Worm (Caenorhabditis elegans): ENCODE results near the gene K02E11.6.

DNA sequence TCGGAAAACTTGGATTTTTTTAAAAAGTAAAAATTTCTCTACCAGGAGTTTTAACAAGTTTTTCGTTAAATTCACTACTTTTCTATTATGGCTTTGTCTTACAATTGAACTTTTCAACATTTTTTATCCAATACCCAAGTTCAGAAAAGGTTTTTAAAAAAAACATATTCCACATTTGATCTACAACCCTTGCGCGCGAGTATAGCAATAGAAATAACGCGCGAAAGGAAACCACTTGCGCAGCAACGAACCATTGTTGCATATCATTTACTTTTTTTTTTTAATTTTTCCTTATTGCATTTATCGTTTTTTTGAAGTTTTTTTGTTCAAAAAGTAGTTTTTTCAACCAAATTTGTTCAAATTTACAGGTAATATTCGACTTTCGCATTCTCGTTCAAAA lies 37.2 kb downstream of the K02E11.6 start, which contains the start of gene F40G12.11:
- TF ChIP-seq ceh-28 (tag; optimal IDR thresholded peaks at IDR 0.05) (no peak), pha-4 (tag; optimal IDR thresholded peaks at IDR 0.05) (no peak), mml-1 (tag; optimal IDR thresholded peaks at IDR 0.05) (no peak), elt-1 (tag; optimal IDR thresholded peaks at IDR 0.05) (no peak), ztf-11 (tag; optimal IDR thresholded peaks at IDR 0.05) (no peak), skn-1 (tag; optimal IDR thresholded peaks at IDR 0.05) (no peak), nhr-11 (tag; optimal IDR thresholded peaks at IDR 0.05) (no peak), elt-3 (tag; optimal IDR thresholded peaks at IDR 0.05) (no peak), ama-1 (optimal IDR thresholded peaks at IDR 0.05) (no peak), elt-2 (tag; optimal IDR thresholded peaks at IDR 0.05) (no peak), nhr-77 (tag; optimal IDR thresholded peaks at IDR 0.05) (no peak), unc-39 (tag; optimal IDR thresholded peaks at IDR 0.05) (no peak)
